Worm (Caenorhabditis elegans): ENCODE measurements around the gene W02A2.5.
A peak's percentile ranks its signal among the peaks of the same experiment; 100 is the strongest.

W02A2.5 gene

DNA sequence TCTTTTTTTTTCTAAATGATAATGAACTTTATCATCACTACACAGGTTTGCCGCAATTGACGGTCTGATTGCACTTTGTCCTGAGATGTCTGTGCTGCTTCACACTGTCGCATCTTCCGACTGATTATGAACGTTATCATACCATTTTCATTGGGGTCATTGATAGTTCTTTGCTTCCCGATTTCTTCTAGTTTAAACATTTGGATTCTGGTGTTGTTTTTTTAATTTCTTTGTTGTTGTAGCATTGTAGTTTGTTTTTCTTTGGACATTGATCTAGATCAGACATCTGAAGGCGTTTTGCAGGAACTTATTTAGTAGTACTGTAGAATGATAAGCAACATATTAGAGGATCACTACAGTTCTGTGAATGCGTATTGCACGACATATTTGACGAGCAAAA, 23.9 kb upstream of the W02A2.5 start (continued):
- TF ChIP-seq nhr-77 (tag; optimal IDR thresholded peaks at IDR 0.05) (no peak), zag-1 (tag; optimal IDR thresholded peaks at IDR 0.05) (no peak), skn-1 (tag; optimal IDR thresholded peaks at IDR 0.05) (peak; percentile 33), nhr-23 (tag; optimal IDR thresholded peaks at IDR 0.05) (peak; percentile 72), ceh-16 (tag; optimal IDR thresholded peaks at IDR 0.05) (no peak), lsy-12 (tag; optimal IDR thresholded peaks at IDR 0.05) (peak; percentile 27), fos-1 (tag; optimal IDR thresholded peaks at IDR 0.05) (peak; percentile 57), fkh-2 (tag; optimal IDR thresholded peaks at IDR 0.05) (no peak), ztf-11 (tag; optimal IDR thresholded peaks at IDR 0.05) (no peak), elt-2 (tag; optimal IDR thresholded peaks at IDR 0.05) (peak; percentile 98), nhr-11 (tag; optimal IDR thresholded peaks at IDR 0.05) (peak; percentile 13), nhr-12 (tag; optimal IDR thresholded peaks at IDR 0.05) (no peak), unc-39 (tag; optimal IDR thresholded peaks at IDR 0.05) (no peak)

DNA sequence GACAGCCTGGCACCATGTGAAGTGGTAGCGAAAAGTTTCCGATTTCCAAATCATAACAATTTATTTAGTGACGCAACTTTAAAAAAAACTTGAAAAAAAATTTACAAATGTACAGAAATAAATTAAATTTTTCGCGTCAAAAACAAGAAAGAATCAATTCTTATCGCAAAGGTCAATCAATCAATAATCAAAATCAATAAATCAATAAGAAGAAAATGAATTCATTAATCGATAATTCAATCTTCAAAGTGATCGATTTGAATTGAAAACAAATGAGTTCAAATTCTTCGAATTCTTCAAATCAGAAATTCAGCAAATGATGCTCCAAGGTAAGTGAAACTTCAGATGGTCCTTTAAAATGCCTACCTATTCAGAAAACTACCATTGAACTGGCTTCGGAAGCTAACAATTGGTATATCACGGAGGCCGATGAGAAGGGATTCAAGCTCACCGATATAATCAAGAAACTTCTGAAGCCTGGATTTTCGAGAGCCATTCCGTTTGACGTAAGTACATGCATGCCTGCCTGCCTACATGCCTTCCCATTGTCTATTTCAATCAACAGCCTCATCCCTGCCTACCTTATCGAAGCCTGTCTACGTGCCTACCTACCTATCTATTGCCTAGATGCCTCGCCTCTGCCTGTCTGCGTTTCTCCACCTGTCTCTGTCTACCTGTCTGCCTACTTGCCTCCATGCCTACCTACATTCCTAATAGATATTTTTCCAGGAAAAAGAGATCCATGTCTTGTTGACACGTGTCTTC, 22.6 kb upstream of the W02A2.5 start:
- TF ChIP-seq pqm-1 (tag; optimal IDR thresholded peaks at IDR 0.05) (no peak), tbx-2 (tag; optimal IDR thresholded peaks at IDR 0.05) (no peak), ceh-28 (tag; optimal IDR thresholded peaks at IDR 0.05) (peak; percentile 91)

DNA sequence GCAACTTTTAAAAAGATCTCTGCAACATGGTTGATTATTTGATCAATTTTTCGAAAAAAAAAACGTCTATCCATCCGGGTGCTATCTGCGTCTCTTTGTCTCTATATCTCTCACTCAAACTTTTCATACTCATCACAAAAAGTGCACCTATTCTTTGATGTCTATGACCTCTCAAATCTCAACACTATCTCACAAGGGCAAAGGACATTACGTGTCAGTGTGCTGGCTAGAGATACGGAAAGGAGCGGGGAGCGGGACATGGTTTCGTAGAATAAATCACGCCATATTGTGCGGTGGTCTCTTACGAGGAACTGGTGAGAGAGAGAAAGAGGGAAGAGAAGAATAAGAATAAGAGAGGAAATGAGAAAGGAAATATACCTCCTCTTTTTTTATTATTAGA, 20.2 kb upstream of the W02A2.5 start:
- peak; percentile 38 for TF ChIP-seq tbx-2 (tag; optimal IDR thresholded peaks at IDR 0.05)
- peak; percentile 54 for TF ChIP-seq nhr-11 (tag; optimal IDR thresholded peaks at IDR 0.05)
- peak; percentile 40 for TF ChIP-seq R02D3.7 (tag; optimal IDR thresholded peaks at IDR 0.05)
- peak; percentile 71 for TF ChIP-seq ceh-28 (tag; optimal IDR thresholded peaks at IDR 0.05)
- no peak for TF ChIP-seq mml-1 (tag; optimal IDR thresholded peaks at IDR 0.05)
- TF ChIP-seq unc-62 (GFP tag; optimal IDR thresholded peaks at IDR 0.05): peak; percentile 88
- peak; percentile 57 for TF ChIP-seq jun-1 (tag; optimal IDR thresholded peaks at IDR 0.05)
- no peak for TF ChIP-seq nhr-77 (tag; optimal IDR thresholded peaks at IDR 0.05)
- TF ChIP-seq zag-1 (tag; optimal IDR thresholded peaks at IDR 0.05): no peak
- TF ChIP-seq snpc-4 (tag; optimal IDR thresholded peaks at IDR 0.05): no peak
- no peak for TF ChIP-seq daf-12 (tag; optimal IDR thresholded peaks at IDR 0.05)
- TF ChIP-seq egl-27 (tag; optimal IDR thresholded peaks at IDR 0.05): peak; percentile 17
- TF ChIP-seq nhr-23 (tag; optimal IDR thresholded peaks at IDR 0.05): peak; percentile 95
- TF ChIP-seq sea-2 (GFP tag; optimal IDR thresholded peaks at IDR 0.05): no peak
- TF ChIP-seq egl-5 (tag; optimal IDR thresholded peaks at IDR 0.05): peak; percentile 8
- TF ChIP-seq ceh-16 (tag; optimal IDR thresholded peaks at IDR 0.05): no peak
- peak; percentile 56 for TF ChIP-seq lin-15B (tag; optimal IDR thresholded peaks at IDR 0.05)
- peak; percentile 48 for TF ChIP-seq hmg-11 (tag; optimal IDR thresholded peaks at IDR 0.05)
- TF ChIP-seq elt-3 (tag; optimal IDR thresholded peaks at IDR 0.05): no peak
- peak; percentile 46 for TF ChIP-seq fos-1 (tag; optimal IDR thresholded peaks at IDR 0.05)
- peak; percentile 46 for TF ChIP-seq lsy-12 (tag; optimal IDR thresholded peaks at IDR 0.05)
- peak; percentile 69 for TF ChIP-seq pha-4 (tag; optimal IDR thresholded peaks at IDR 0.05)
- peak; percentile 81 for TF ChIP-seq nfya-1 (tag; optimal IDR thresholded peaks at IDR 0.05; ENCODE audit: insufficient read depth)
- TF ChIP-seq elt-2 (tag; optimal IDR thresholded peaks at IDR 0.05): peak; percentile 97
- peak; percentile 62 for TF ChIP-seq nhr-25 (tag; optimal IDR thresholded peaks at IDR 0.05)
- TF ChIP-seq unc-39 (tag; optimal IDR thresholded peaks at IDR 0.05): no peak
- TF ChIP-seq nhr-43 (tag; optimal IDR thresholded peaks at IDR 0.05; ENCODE audit: poor library complexity, severe bottlenecking): peak; percentile 42
- TF ChIP-seq nhr-28 (tag; optimal IDR thresholded peaks at IDR 0.05): no peak
- no peak for TF ChIP-seq eor-1 (tag; optimal IDR thresholded peaks at IDR 0.05)
- peak; percentile 34 for TF ChIP-seq nhr-76 (tag; optimal IDR thresholded peaks at IDR 0.05)
- TF ChIP-seq ceh-9 (tag; optimal IDR thresholded peaks at IDR 0.05): no peak
- TF ChIP-seq pqm-1 (tag; optimal IDR thresholded peaks at IDR 0.05): peak; percentile 95
- TF ChIP-seq nhr-237 (tag; optimal IDR thresholded peaks at IDR 0.05): no peak
- TF ChIP-seq elt-1 (tag; optimal IDR thresholded peaks at IDR 0.05): no peak
